Fruit fly (Drosophila melanogaster) whole organism, pupa: Measurements from ENCODE around the gene LysX.

ENCODE experiments used
- CG12605 ChIP-seq: fragments of 200-800 bp; sonication (Bioruptor generic); IDR thresholded peaks from 2 replicates; pipeline ENCODE4 v1.3.6; 2022; ENCODE audit warnings: missing biosample characterization, missing genetic modification characterization
- gl ChIP-seq: fragments of 200-800 bp; sonication (Bioruptor generic); optimal IDR thresholded peaks from 2 replicates; lab custom pipeline; 2018; ENCODE audit warnings: missing biosample characterization, mild to moderate bottlenecking, missing genetic modification characterization
- rn ChIP-seq: fragments of 200-800 bp; sonication (Bioruptor generic); IDR thresholded peaks from 2 replicates; pipeline ENCODE4 v1.3.6; 2022; ENCODE audit warnings: missing biosample characterization, missing genetic modification characterization

DNA sequence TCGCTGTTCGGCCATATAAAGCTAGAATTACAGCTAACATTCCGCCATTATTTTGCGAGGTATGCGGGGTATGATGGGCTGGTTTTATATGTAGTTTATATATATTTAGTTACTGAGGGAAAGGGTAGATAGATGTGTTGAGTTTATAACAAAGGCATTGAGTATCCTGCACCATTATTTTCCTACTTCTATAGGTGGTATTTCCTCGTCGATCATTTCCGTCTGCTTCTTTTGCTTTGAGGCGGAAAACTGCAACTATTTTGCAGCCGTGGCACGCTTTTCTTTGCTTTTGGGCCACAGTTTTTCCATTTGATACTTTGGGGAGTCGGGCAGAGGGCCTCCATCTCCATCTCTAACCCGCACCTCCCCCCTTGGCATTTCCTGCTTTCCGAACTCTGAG is 45.9 kb downstream of the LysX start:
- TF ChIP-seq rn (GFP tag; lab: Robert Waterston, UW) (no peak), CG12605 (GFP tag; lab: Robert Waterston, UW) (no peak), gl (no peak)
